Worm (Caenorhabditis elegans): Measurements from ENCODE around the gene gex-5.

Gene gex-5

ce11 chrIII:4739975-4740374, 41.8 kb downstream of the gex-5 start, which contains the start of gene ras-2:
Gene ras-2 (minus strand): TSS chrIII:4740075.
- TF ChIP-seq unc-62 (GFP tag; optimal IDR thresholded peaks at IDR 0.05): no peak

DNA sequence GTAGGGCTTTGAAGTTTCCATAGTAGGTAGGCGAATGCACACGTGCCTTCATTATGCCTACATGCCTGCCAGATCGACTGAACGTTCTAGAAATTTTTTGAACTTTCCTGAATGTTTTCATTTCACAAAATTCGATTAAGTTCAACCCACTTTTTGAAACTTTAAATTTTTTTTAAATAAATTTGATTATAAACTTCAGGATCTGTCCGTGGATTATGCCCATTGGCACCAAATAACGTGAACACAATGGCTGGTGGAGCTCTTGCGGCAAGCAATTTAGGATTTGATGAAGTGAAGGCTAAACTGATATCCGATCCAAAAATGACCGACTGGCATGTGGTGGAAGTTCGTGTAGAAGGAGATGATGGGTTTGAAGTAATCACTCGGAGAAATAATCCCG, 46.3 kb downstream of the gex-5 start, which contains the start of gene F17C8.7:
Gene F17C8.7, plus strand, starts transcription at position 301 of the 400 bp plus-strand sequence.
- TF ChIP-seq unc-62 (GFP tag; optimal IDR thresholded peaks at IDR 0.05): no peak

DNA sequence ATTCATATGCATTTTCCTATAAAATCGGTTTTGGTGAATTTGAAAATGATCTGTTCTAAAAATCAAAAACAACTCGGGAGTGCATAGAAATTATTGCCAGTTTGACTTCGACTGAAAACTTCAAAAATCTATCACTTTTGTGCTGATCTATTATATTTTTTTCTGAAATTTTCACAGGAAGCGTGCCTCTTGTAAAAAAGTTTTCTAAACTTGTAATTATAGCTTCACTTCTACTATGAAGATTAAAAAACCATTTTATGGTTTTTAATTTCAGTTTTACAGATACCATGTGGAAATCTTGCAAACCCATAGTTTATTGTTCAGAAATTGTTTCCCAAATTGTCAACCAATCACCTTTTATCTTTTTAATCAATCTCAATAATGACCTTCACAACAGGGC, 47.7 kb downstream of the gex-5 start, which contains the start of gene F17C8.9:
Gene F17C8.9, plus strand, starts transcription at position 301 of the 400 bp plus-strand sequence.
- TF ChIP-seq unc-62 (GFP tag; optimal IDR thresholded peaks at IDR 0.05): no peak

DNA sequence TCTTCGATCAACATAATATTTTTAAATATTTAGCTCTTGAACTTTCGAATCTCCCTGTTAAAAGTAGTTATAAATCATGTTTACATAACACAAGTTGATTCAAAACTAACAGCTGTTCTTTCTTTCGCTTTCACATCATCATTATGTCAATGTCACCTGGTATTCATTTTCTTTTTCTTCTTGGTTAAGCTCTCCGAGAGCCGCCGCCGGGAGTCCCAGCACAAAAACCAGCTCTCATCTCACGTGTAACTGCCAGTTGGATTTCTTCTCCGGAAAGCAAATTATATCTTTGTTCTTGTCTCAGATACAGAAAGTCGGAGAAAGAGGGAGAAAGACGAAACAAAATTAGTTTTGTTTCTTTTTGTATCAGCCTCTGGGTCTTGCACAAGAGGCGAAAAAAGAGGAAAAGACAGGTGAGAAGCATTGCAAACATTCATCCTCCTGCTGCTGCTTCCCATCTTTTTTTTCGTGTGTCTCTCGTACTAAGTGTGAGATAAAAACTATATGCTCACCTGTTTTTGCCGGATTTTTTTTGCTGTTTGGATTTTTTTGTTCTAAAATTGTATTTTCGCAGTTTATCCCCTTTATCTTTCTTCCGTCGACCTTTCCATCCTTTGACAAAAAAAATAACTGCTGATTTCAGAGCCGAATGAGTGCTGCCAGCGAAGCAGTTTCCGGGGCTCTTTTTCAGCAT, 50.3 kb downstream of the gex-5 start, which contains the start of gene F17C8.3:
Gene F17C8.3, plus strand, starts transcription at position 644 of the 694 bp plus-strand sequence.
- TF ChIP-seq unc-62 (GFP tag; optimal IDR thresholded peaks at IDR 0.05): no peak
